Worm (Caenorhabditis elegans): ENCODE measurements around the gene nhr-45.

Gene nhr-45

DNA sequence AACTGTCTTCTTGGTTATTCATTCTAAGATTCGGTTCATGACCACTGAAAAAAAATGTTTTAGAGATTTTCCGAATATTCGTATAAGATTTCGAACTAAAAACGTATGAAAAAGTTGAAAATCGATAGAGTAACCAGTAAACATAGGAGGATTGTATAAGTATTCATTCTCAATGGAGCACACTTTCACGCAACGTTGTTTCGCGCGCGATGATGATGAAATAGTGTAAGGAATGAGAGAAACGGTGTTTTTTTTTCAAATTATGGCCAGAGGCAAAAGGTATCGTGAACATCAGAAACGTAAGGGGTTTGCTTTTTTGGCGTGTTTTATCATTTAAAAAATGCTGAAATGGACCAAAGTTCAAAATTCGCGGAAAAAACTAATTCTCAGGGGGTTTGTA, 40.5 kb downstream of the nhr-45 start, which contains the start of gene pqn-65:
Gene pqn-65 (minus strand): TSS at position 54 of the 400 bp plus-strand sequence.
- TF ChIP-seq klf-2 (GFP tag; conservative IDR thresholded peaks at IDR 0.05), result no peak
- TF ChIP-seq flt-1 (GFP tag; IDR thresholded peaks at IDR 0.05), result no peak
- TF ChIP-seq cog-1 (tag; optimal IDR thresholded peaks at IDR 0.05), result no peak
- TF ChIP-seq med-1 (GFP tag; optimal IDR thresholded peaks at IDR 0.05; ENCODE audit: insufficient read depth), result no peak
- TF ChIP-seq T22C8.4 (GFP tag; IDR thresholded peaks at IDR 0.05), result no peak
- no peak for TF ChIP-seq ztf-23 (GFP tag; IDR thresholded peaks at IDR 0.05)
- no peak for TF ChIP-seq ref-1 (GFP tag; conservative IDR thresholded peaks at IDR 0.05)
- no peak for TF ChIP-seq tab-1 (GFP tag; IDR thresholded peaks at IDR 0.05)
- no peak for TF ChIP-seq ztf-29 (GFP tag; IDR thresholded peaks at IDR 0.05)

DNA sequence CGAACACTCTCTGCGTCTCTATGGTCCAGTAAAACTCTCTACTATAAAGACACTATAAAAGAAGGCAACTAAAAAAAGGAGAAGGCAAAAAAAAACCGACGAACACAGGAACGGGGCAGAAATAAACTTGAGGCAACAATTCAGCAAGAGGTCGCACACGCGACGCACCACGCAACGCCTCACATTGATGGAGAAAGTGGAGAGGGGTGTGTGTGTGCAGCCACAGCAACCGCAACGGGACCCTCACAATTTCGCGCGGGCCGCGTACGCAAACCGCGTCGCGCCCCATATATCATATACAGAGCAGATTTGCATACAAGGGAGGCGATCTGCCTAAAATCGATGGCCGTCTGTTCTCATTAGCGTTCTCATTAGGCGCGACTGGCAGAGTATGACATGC, 43.3 kb downstream of the nhr-45 start:
- TF ChIP-seq ztf-23 (GFP tag; IDR thresholded peaks at IDR 0.05), result no peak
- TF ChIP-seq T22C8.4 (GFP tag; IDR thresholded peaks at IDR 0.05), result no peak
- TF ChIP-seq cog-1 (tag; optimal IDR thresholded peaks at IDR 0.05), result peak; percentile 20
- TF ChIP-seq med-1 (GFP tag; optimal IDR thresholded peaks at IDR 0.05; ENCODE audit: insufficient read depth), result no peak
- TF ChIP-seq ref-1 (GFP tag; conservative IDR thresholded peaks at IDR 0.05), result no peak
- TF ChIP-seq flt-1 (GFP tag; IDR thresholded peaks at IDR 0.05), result 0 out of 2 replicates have a peak, but pooled peaks have one; percentile 55
- TF ChIP-seq ztf-29 (GFP tag; IDR thresholded peaks at IDR 0.05), result no peak

DNA sequence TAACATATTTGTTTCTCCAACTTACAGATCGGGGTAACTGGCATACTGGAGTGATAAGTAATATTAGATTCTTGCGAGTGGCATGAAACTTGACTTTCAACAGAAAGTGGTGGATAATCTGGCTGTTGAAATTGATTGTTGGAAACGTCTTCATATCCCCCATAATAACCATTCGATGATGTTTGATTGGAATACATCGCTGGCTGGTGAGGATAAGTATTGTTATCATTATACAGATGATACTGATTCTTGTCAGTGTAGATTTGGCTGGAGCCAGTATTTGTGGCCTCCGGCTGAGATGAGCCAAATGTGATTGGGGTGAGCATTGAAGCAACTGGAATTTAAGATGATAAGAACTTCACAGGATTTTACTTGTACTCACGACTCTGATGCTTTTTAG, 45.1 kb downstream of the nhr-45 start:
- TF ChIP-seq flt-1 (GFP tag; IDR thresholded peaks at IDR 0.05) (no peak), klf-2 (GFP tag; conservative IDR thresholded peaks at IDR 0.05) (no peak), T22C8.4 (GFP tag; IDR thresholded peaks at IDR 0.05) (no peak), ref-1 (GFP tag; conservative IDR thresholded peaks at IDR 0.05) (no peak), cog-1 (tag; optimal IDR thresholded peaks at IDR 0.05) (no peak), med-1 (GFP tag; optimal IDR thresholded peaks at IDR 0.05; ENCODE audit: insufficient read depth) (no peak)

DNA sequence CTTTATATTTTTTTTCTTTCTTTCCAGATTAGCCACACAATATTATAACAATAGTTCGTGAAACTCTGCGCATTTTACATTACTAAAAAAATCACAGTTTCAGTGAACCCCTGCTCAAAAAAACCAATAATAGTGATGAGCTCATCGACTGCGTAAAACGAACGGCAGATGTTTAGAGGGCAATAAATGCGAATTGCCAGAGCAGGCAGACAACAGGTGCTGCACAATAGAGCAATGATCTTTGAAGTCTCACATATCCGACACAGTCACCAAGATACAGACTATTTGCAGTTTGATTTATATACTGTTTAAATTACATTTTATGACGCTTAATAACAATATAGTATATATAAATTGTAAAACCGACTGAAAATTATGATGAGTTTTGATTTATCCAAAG, 50.5 kb downstream of the nhr-45 start:
- TF ChIP-seq klf-2 (GFP tag; conservative IDR thresholded peaks at IDR 0.05), result no peak
- TF ChIP-seq med-1 (GFP tag; optimal IDR thresholded peaks at IDR 0.05; ENCODE audit: insufficient read depth), result no peak
- no peak for TF ChIP-seq ztf-29 (GFP tag; IDR thresholded peaks at IDR 0.05)
- no peak for TF ChIP-seq T22C8.4 (GFP tag; IDR thresholded peaks at IDR 0.05)
- TF ChIP-seq cog-1 (tag; optimal IDR thresholded peaks at IDR 0.05), result no peak
- TF ChIP-seq flt-1 (GFP tag; IDR thresholded peaks at IDR 0.05), result no peak
- no peak for TF ChIP-seq tab-1 (GFP tag; IDR thresholded peaks at IDR 0.05)
- TF ChIP-seq ref-1 (GFP tag; conservative IDR thresholded peaks at IDR 0.05), result no peak
- no peak for TF ChIP-seq ztf-23 (GFP tag; IDR thresholded peaks at IDR 0.05)

DNA sequence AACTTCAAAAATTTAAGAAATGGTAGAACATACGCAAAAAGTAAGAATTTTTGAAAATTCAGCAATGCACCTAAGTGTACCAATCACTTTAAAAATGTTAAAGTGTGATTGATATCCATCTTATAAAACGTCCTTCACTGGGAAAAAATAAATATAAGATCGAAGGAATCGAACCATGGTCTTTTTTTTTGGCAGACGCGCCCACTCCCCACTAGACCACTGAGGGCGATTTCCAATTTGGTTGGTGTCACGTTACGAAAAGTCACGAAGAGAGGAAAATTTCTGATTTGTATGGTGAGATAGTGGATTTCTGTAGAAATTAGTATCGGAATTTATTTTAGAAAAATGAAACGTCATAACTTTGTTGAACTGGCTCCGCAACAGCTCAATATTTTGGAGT, 52.8 kb downstream of the nhr-45 start:
- TF ChIP-seq tab-1 (GFP tag; IDR thresholded peaks at IDR 0.05) (no peak), T22C8.4 (GFP tag; IDR thresholded peaks at IDR 0.05) (no peak), ztf-23 (GFP tag; IDR thresholded peaks at IDR 0.05) (no peak), cog-1 (tag; optimal IDR thresholded peaks at IDR 0.05) (no peak), flt-1 (GFP tag; IDR thresholded peaks at IDR 0.05) (no peak), med-1 (GFP tag; optimal IDR thresholded peaks at IDR 0.05; ENCODE audit: insufficient read depth) (no peak), ref-1 (GFP tag; conservative IDR thresholded peaks at IDR 0.05) (no peak), ztf-29 (GFP tag; IDR thresholded peaks at IDR 0.05) (no peak), klf-2 (GFP tag; conservative IDR thresholded peaks at IDR 0.05) (no peak)
